Worm (Caenorhabditis elegans): Measurements from ENCODE around the gene C26D10.6.
A peak's percentile ranks its signal among the peaks of the same experiment; 100 is the strongest.

Gene C26D10.6

DNA sequence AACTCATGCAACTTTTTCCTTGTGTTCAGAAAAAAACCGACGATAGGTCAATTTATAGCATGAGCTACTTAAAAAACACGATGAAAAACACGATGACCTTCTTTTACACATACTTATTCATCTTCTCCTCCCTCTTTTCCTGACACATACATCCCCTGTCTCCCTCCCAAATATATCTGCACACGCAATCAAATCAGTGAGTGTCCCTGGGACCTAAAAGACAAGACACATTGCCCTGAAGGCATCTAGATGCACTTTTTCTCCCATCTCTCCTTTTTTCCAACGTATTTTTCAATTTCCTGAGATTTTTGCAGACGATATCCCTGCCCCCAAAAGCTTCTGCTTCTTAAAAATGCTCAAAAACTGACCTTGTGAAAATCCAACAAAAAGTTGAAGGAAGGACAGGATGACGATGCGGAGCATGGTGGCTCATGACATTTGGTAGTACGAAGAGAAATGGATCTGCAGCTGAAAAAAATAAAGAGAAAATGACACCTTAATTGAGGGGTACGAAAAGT lies at the start of gene C26D10.6:
TSS of gene C26D10.6 (minus strand) at position 468 of the 518 bp plus-strand sequence.
- no peak for TF ChIP-seq php-3 (GFP tag; IDR thresholded peaks at IDR 0.05)

DNA sequence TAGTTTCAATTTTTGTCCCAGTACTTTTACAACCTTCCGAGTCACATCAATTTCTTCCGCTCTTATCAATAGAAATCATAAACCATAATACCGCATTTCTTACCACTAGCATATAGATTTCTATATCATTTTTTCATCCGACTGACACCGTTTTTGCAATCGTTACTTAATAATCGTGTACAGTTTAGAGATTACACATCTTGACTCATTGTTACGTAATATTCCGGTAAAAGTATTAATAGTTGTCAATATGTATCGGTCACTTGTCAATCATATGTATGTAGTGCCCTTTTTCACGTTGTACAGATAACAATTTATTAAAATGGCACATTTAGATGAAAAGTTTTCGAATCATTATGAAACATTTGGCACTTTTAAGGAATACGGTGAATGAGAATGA lies 45.5 kb upstream of the C26D10.6 start:
- TF ChIP-seq dve-1 (tag; optimal IDR thresholded peaks at IDR 0.05; ENCODE audit: insufficient read depth), result peak; percentile 20
- no peak for TF ChIP-seq ztf-7 (tag; optimal IDR thresholded peaks at IDR 0.05)
- TF ChIP-seq T20F7.1 (GFP tag; optimal IDR thresholded peaks at IDR 0.05), result peak; percentile 38
- no peak for TF ChIP-seq daf-12 (tag; optimal IDR thresholded peaks at IDR 0.05)
- TF ChIP-seq cey-2 (tag; optimal IDR thresholded peaks at IDR 0.05; ENCODE audit: borderline replicate concordance, insufficient read depth), result no peak
- TF ChIP-seq pqm-1 (tag; optimal IDR thresholded peaks at IDR 0.05), result peak; percentile 84
- no peak for TF ChIP-seq lsy-2 (tag; optimal IDR thresholded peaks at IDR 0.05)
- TF ChIP-seq lim-7 (GFP tag; IDR thresholded peaks at IDR 0.05), result no peak
- TF ChIP-seq lin-15B (tag; optimal IDR thresholded peaks at IDR 0.05), result no peak
- no peak for TF ChIP-seq spr-1 (tag; optimal IDR thresholded peaks at IDR 0.05)
- peak; percentile 47 for TF ChIP-seq nhr-28 (tag; optimal IDR thresholded peaks at IDR 0.05)
- TF ChIP-seq unc-62 (GFP tag; optimal IDR thresholded peaks at IDR 0.05 in 1 of 2), result peak in 1 of 2 experiments; percentile 63
- TF ChIP-seq unc-62 (tag; optimal IDR thresholded peaks at IDR 0.05), result no peak
- no peak for TF ChIP-seq dmd-6 (GFP tag; IDR thresholded peaks at IDR 0.05)

ce11 chrII:8399064-8399463 lies 44.6 kb upstream of the C26D10.6 start, which contains the start of gene dod-23:
Gene dod-23, minus strand, starts transcription at chrII:8399164.
- TF ChIP-seq dmd-6 (GFP tag; IDR thresholded peaks at IDR 0.05) (0 out of 2 replicates have a peak, but pooled peaks have one; percentile 18), lin-29 (GFP tag; IDR thresholded peaks at IDR 0.05) (no peak)

DNA sequence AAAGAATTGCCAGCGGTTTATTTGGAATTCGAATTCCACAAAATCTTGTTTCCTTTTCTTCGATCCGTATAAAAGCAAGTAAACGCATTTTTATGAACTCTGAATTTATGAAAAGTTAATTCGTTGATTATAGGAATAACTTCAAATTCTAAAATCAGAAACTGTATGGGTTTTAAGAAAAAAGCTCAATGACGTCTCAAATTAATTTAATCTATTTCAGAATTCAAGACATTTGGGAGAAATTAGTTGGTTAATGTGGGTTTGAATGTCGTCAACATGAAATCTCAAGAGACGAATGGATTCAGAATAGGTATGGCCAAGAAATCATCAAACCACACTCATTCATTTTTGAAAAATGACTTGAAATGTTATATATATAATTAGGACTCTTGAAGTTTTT lies 41.5 kb upstream of the C26D10.6 start, which contains the start of gene F49E12.7:
TSS of gene F49E12.7 (minus strand) at position 101 of the 400 bp plus-strand sequence.
- TF ChIP-seq nhr-102 (tag; optimal IDR thresholded peaks at IDR 0.05), result no peak
- no peak for TF ChIP-seq rbr-2 (tag; optimal IDR thresholded peaks at IDR 0.05)
- TF ChIP-seq nhr-237 (tag; optimal IDR thresholded peaks at IDR 0.05), result no peak
- TF ChIP-seq ceh-20 (GFP tag; IDR thresholded peaks at IDR 0.05), result no peak
- TF ChIP-seq lsy-2 (tag; optimal IDR thresholded peaks at IDR 0.05), result no peak
- TF ChIP-seq ceh-62 (tag; optimal IDR thresholded peaks at IDR 0.05), result no peak
- no peak for TF ChIP-seq egl-27 (tag; optimal IDR thresholded peaks at IDR 0.05)
- TF ChIP-seq unc-130 (GFP tag; optimal IDR thresholded peaks at IDR 0.05), result no peak
- TF ChIP-seq arid-1 (GFP tag; conservative IDR thresholded peaks at IDR 0.05), result no peak
- TF ChIP-seq lin-15B (tag; optimal IDR thresholded peaks at IDR 0.05), result no peak
- TF ChIP-seq zip-11 (GFP tag; IDR thresholded peaks at IDR 0.05), result no peak
- TF ChIP-seq nhr-28 (tag; optimal IDR thresholded peaks at IDR 0.05), result no peak
- TF ChIP-seq ama-1 (optimal IDR thresholded peaks at IDR 0.05), result no peak
- TF ChIP-seq nhr-10 (tag; optimal IDR thresholded peaks at IDR 0.05), result no peak
- no peak for TF ChIP-seq zag-1 (tag; optimal IDR thresholded peaks at IDR 0.05)
- no peak for TF ChIP-seq egl-43 (GFP tag; IDR thresholded peaks at IDR 0.05)

DNA sequence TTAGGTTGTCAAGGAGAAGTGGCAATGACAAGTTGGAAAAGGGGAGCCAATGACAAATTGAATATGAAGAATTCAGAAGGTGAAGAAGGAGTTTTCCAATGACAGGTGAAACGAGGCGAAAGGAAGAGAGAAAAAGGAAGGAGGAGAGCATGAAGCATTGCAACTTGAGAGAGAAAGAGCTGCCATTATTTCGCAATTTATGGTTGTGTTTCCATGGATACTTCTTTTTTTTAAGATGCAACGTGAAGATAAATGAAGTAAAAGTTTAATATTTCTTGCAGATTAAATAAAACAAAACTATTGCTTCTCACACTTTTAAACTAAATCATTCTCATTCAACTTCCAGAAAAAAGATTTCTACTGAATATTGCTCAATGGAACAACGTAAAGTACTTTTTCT lies 39.7 kb upstream of the C26D10.6 start, which contains the start of gene F49E12.8:
TSS of gene F49E12.8 (minus strand) at position 101 of the 400 bp plus-strand sequence.
- TF ChIP-seq hlh-11 (tag; optimal IDR thresholded peaks at IDR 0.05), result no peak
- peak; percentile 24 for TF ChIP-seq dve-1 (tag; optimal IDR thresholded peaks at IDR 0.05; ENCODE audit: insufficient read depth)

- TF ChIP-seq nhr-28 (tag; optimal IDR thresholded peaks at IDR 0.05), result peak; percentile 77
- peak; percentile 3 for TF ChIP-seq dve-1 (tag; optimal IDR thresholded peaks at IDR 0.05; ENCODE audit: insufficient read depth)
- no peak for TF ChIP-seq nhr-48 (tag; optimal IDR thresholded peaks at IDR 0.05)
- no peak for TF ChIP-seq sdz-12 (GFP tag; optimal IDR thresholded peaks at IDR 0.05)
- TF ChIP-seq nhr-77 (tag; optimal IDR thresholded peaks at IDR 0.05), result peak; percentile 11
- TF ChIP-seq hlh-11 (tag; optimal IDR thresholded peaks at IDR 0.05), result peak; percentile 1
- no peak for TF ChIP-seq daf-16 (GFP tag; optimal IDR thresholded peaks at IDR 0.05)
- TF ChIP-seq daf-16 (tag; optimal IDR thresholded peaks at IDR 0.05), result peak; percentile 37
- peak; percentile 27; the same call in 1 of the 2 replicates for TF ChIP-seq dmd-6 (GFP tag; IDR thresholded peaks at IDR 0.05)
- peak; percentile 62 for TF ChIP-seq pqm-1 (tag; optimal IDR thresholded peaks at IDR 0.05)
Measured at ce11 chrII:8392215-8392614, 37.7 kb upstream of the C26D10.6 start.
